Fruit fly (Drosophila melanogaster): Measurements from ENCODE around the gene CG5439.

Gene CG5439

dm6 chr2L:13164994-13165801, 11.8 kb upstream of the CG5439 start, which contains the start of gene Sirt1 (continued):
- TF ChIP-seq grau (tag; optimal IDR thresholded peaks at IDR 0.05) (peak; percentile 99), zen2 (GFP tag; IDR thresholded peaks at IDR 0.05; ENCODE audit: partially characterized antibody) (no peak), Scr (GFP tag; IDR thresholded peaks at IDR 0.05; ENCODE audit: partially characterized antibody) (peak; percentile 35; the same call in 1 of the 2 replicates), Deaf1 (tag; optimal IDR thresholded peaks at IDR 0.05) (peak; percentile 59), CG18764 (GFP tag; optimal IDR thresholded peaks at IDR 0.05) (peak; percentile 77), Xbp1 (GFP tag; optimal IDR thresholded peaks at IDR 0.05) (peak; percentile 92), run (tag; optimal IDR thresholded peaks at IDR 0.05) (peak; percentile 67), tin (GFP tag; optimal IDR thresholded peaks at IDR 0.05) (peak; percentile 84), CoRest (tag; optimal IDR thresholded peaks at IDR 0.05) (peak; percentile 98), CG1233 (GFP tag; optimal IDR thresholded peaks at IDR 0.05) (peak; percentile 86), CG9727 (GFP tag; optimal IDR thresholded peaks at IDR 0.05) (peak; percentile 93), pfk (GFP tag; optimal IDR thresholded peaks at IDR 0.05) (no peak), gro (GFP tag; optimal IDR thresholded peaks at IDR 0.05) (peak; percentile 48), HmgZ (tag; optimal IDR thresholded peaks at IDR 0.05) (peak; percentile 34), CG4360 (GFP tag; IDR thresholded peaks at IDR 0.05) (no peak)

dm6 chr2L:13165802-13166347, 11.1 kb upstream of the CG5439 start, which contains the start of gene DnaJ-H:
DnaJ-H (minus strand) TSS chr2L:13166072.
- TF ChIP-seq MESR4 (GFP tag; optimal IDR thresholded peaks at IDR 0.05) (peak; percentile 37), YL-1 (GFP tag; optimal IDR thresholded peaks at IDR 0.05) (peak; percentile 16), ewg (GFP tag; optimal IDR thresholded peaks at IDR 0.05) (peak; percentile 81), sens-2 (GFP tag; IDR thresholded peaks at IDR 0.05) (no peak), CG15479 (GFP tag; optimal IDR thresholded peaks at IDR 0.05) (peak; percentile 39), CG4360 (GFP tag; IDR thresholded peaks at IDR 0.05) (0 out of 2 replicates have a peak, but pooled peaks have one; percentile 46), nom (GFP tag; optimal IDR thresholded peaks at IDR 0.05) (peak; percentile 28), CG4820 (GFP tag; optimal IDR thresholded peaks at IDR 0.05) (no peak), sna (GFP tag; IDR thresholded peaks at IDR 0.05; ENCODE audit: partially characterized antibody) (peak; percentile 55; the same call in 1 of the 2 replicates), CG13296 (GFP tag; optimal IDR thresholded peaks at IDR 0.05) (no peak), scrt (GFP tag; optimal IDR thresholded peaks at IDR 0.05) (peak; percentile 46), CG17385 (GFP tag; optimal IDR thresholded peaks at IDR 0.05) (peak; percentile 99), gcm2 (GFP tag; optimal IDR thresholded peaks at IDR 0.05) (no peak), unc-4 (GFP tag; IDR thresholded peaks at IDR 0.05; ENCODE audit: partially characterized antibody) (0 out of 2 replicates have a peak, but pooled peaks have one; percentile 32), Hr39 (optimal IDR thresholded peaks at IDR 0.05) (peak; percentile 83), C15 (GFP tag; IDR thresholded peaks at IDR 0.05) (no peak), Trl (optimal IDR thresholded peaks at IDR 0.05) (peak; percentile 74 to 93), Trl (GFP tag; optimal IDR thresholded peaks at IDR 0.05) (no peak), CG34422 (GFP tag; IDR thresholded peaks at IDR 0.05) (peak; percentile 63; the same call in 1 of the 3 replicates), bbx (GFP tag; IDR thresholded peaks at IDR 0.05; ENCODE audit: partially characterized antibody) (peak; percentile 1; the same call in 1 of the 2 replicates), Adf1 (GFP tag; IDR thresholded peaks at IDR 0.05) (peak; percentile 22; the same call in 1 of the 2 replicates), Dll (GFP tag; IDR thresholded peaks at IDR 0.05; ENCODE audit: partially characterized antibody) (0 out of 4 replicates have a peak, but pooled peaks have one; percentile 42), chinmo (GFP tag; IDR thresholded peaks at IDR 0.05; ENCODE audit: partially characterized antibody) (peak; percentile 51; the same call in 1 of the 4 replicates), dati (GFP tag; IDR thresholded peaks at IDR 0.05) (no peak), cad (GFP tag; optimal IDR thresholded peaks at IDR 0.05) (no peak), Sin3A (optimal IDR thresholded peaks at IDR 0.05) (peak; percentile 37), E2f1 (GFP tag; IDR thresholded peaks at IDR 0.05) (peak; percentile 21; the same call in 1 of the 2 replicates), hkb (optimal IDR thresholded peaks at IDR 0.05) (no peak), hkb (GFP tag; IDR thresholded peaks at IDR 0.05) (peak; percentile 17; the same call in 1 of the 2 replicates), CG34376 (GFP tag; optimal IDR thresholded peaks at IDR 0.05) (peak; percentile 10), amos (GFP tag; IDR thresholded peaks at IDR 0.05; ENCODE audit: partially characterized antibody) (0 out of 2 replicates have a peak, but pooled peaks have one; percentile 9), cg (GFP tag; optimal IDR thresholded peaks at IDR 0.05) (peak; percentile 65), Scr (GFP tag; IDR thresholded peaks at IDR 0.05; ENCODE audit: partially characterized antibody) (0 out of 2 replicates have a peak, but pooled peaks have one; percentile 29), psq (GFP tag; optimal IDR thresholded peaks at IDR 0.05) (peak; percentile 100)
